Fruit fly (Drosophila melanogaster): ENCODE measurements around the gene Gp93.

Gp93 gene

dm6 chr3R:27988647-27989430 lies 40.3 kb downstream of the Gp93 start (continued):
- peak; percentile 67; the same call in 2 of the 3 replicates for TF ChIP-seq ci (GFP tag; IDR thresholded peaks at IDR 0.05)
- TF ChIP-seq CG5245 (GFP tag; optimal IDR thresholded peaks at IDR 0.05) = no peak
- no peak for TF ChIP-seq CG6175 (GFP tag; IDR thresholded peaks at IDR 0.05)
- TF ChIP-seq eyg (GFP tag; optimal IDR thresholded peaks at IDR 0.05) = no peak
- TF ChIP-seq lbe (GFP tag; optimal IDR thresholded peaks at IDR 0.05) = no peak
- no peak for TF ChIP-seq CG13123 (GFP tag; optimal IDR thresholded peaks at IDR 0.05)
- no peak for TF ChIP-seq C15 (GFP tag; IDR thresholded peaks at IDR 0.05)
- TF ChIP-seq CG4617 (GFP tag; optimal IDR thresholded peaks at IDR 0.05; ENCODE audit: borderline replicate concordance) = no peak
- no peak for TF ChIP-seq ash1 (GFP tag; optimal IDR thresholded peaks at IDR 0.05)
- no peak for TF ChIP-seq cas (GFP tag; IDR thresholded peaks at IDR 0.05)
- peak; percentile 28; the same call in 1 of the 2 replicates for TF ChIP-seq sens-2 (GFP tag; IDR thresholded peaks at IDR 0.05)
- no peak for TF ChIP-seq pita (GFP tag; optimal IDR thresholded peaks at IDR 0.05)
- TF ChIP-seq CG12071 (GFP tag; optimal IDR thresholded peaks at IDR 0.05) = no peak
- TF ChIP-seq CG17829 (tag; optimal IDR thresholded peaks at IDR 0.05) = no peak
- TF ChIP-seq unc-4 (GFP tag; IDR thresholded peaks at IDR 0.05; ENCODE audit: partially characterized antibody) = no peak
- TF ChIP-seq Dref (GFP tag; IDR thresholded peaks at IDR 0.05) = no peak
- no peak for TF ChIP-seq CG42726 (GFP tag; IDR thresholded peaks at IDR 0.05; ENCODE audit: partially characterized antibody)
- no peak for TF ChIP-seq knrl (GFP tag; IDR thresholded peaks at IDR 0.05; ENCODE audit: partially characterized antibody)
- peak; percentile 36 to 65 for TF ChIP-seq Pdp1 (GFP tag; optimal IDR thresholded peaks at IDR 0.05)
- no peak for TF ChIP-seq tx (GFP tag; optimal IDR thresholded peaks at IDR 0.05)
- peak; percentile 9 for TF ChIP-seq Camta (GFP tag; optimal IDR thresholded peaks at IDR 0.05)
- no peak for TF ChIP-seq Rx (GFP tag; IDR thresholded peaks at IDR 0.05)
- no peak for TF ChIP-seq insv (GFP tag; optimal IDR thresholded peaks at IDR 0.05)
- TF ChIP-seq CG6765 (GFP tag; optimal IDR thresholded peaks at IDR 0.05) = no peak
- peak; percentile 29; the same call in 1 of the 3 replicates for TF ChIP-seq Aef1 (GFP tag; IDR thresholded peaks at IDR 0.05)
- peak; percentile 43 for TF ChIP-seq CG14667 (GFP tag; IDR thresholded peaks at IDR 0.05)
- TF ChIP-seq Hmx (GFP tag; optimal IDR thresholded peaks at IDR 0.05) = no peak
- peak; percentile 8 for TF ChIP-seq CG17385 (GFP tag; optimal IDR thresholded peaks at IDR 0.05)
- TF ChIP-seq mld (GFP tag; IDR thresholded peaks at IDR 0.05; ENCODE audit: partially characterized antibody) = no peak
- TF ChIP-seq CG4360 (GFP tag; IDR thresholded peaks at IDR 0.05) = no peak
- TF ChIP-seq Eip74EF (GFP tag; optimal IDR thresholded peaks at IDR 0.05) = no peak
- no peak for TF ChIP-seq sqz (GFP tag; optimal IDR thresholded peaks at IDR 0.05)
- TF ChIP-seq MESR4 (GFP tag; optimal IDR thresholded peaks at IDR 0.05) = no peak
- TF ChIP-seq H2.0 (GFP tag; IDR thresholded peaks at IDR 0.05) = peak; percentile 56
- no peak for TF ChIP-seq al (GFP tag; IDR thresholded peaks at IDR 0.05)
- TF ChIP-seq Hey (tag; optimal IDR thresholded peaks at IDR 0.05) = no peak
- peak; percentile 11 for TF ChIP-seq kni (GFP tag; optimal IDR thresholded peaks at IDR 0.05)
- peak; percentile 98 for TF ChIP-seq CG12769 (tag; optimal IDR thresholded peaks at IDR 0.05)
- TF ChIP-seq Asciz (GFP tag; optimal IDR thresholded peaks at IDR 0.05) = no peak
- TF ChIP-seq run (tag; optimal IDR thresholded peaks at IDR 0.05) = no peak
- peak; percentile 38; the same call in 1 of the 3 replicates for TF ChIP-seq Mrtf (GFP tag; IDR thresholded peaks at IDR 0.05)
- no peak for TF ChIP-seq Med (GFP tag)
- TF ChIP-seq Chrac-16 (GFP tag; optimal IDR thresholded peaks at IDR 0.05) = peak; percentile 12
- TF ChIP-seq D (optimal IDR thresholded peaks at IDR 0.05) = no peak
- TF ChIP-seq D (GFP tag; optimal IDR thresholded peaks at IDR 0.05) = peak; percentile 24
- peak; percentile 37 for TF ChIP-seq Six4 (GFP tag; optimal IDR thresholded peaks at IDR 0.05)
- TF ChIP-seq Hand (GFP tag; optimal IDR thresholded peaks at IDR 0.05) = no peak
- no peak for TF ChIP-seq tna (GFP tag; IDR thresholded peaks at IDR 0.05; ENCODE audit: partially characterized antibody)
- no peak for TF ChIP-seq CG7928 (GFP tag; optimal IDR thresholded peaks at IDR 0.05)

Measured in whole organism, embryonic.